Worm (Caenorhabditis elegans) whole organism, L2 larva: ENCODE data around the gene H23L24.4.
A peak's percentile ranks its signal among the peaks of the same experiment; 100 is the strongest.

Experiments used
- C34F6.9 ChIP-seq: fragments of 150-350 bp; optimal IDR thresholded peaks from 2 replicates; lab custom pipeline; 2014; ENCODE audit warnings: missing biosample characterization, missing genetic modification characterization
- F13H6.1 ChIP-seq: sonication (generic microtip); optimal IDR thresholded peaks from 2 replicates; lab custom pipeline; 2016; ENCODE audit warnings: missing genetic modification characterization, missing compliant biosample characterization
- R02D3.7 ChIP-seq: fragments of 150-350 bp; optimal IDR thresholded peaks from 2 replicates; lab custom pipeline; 2014; ENCODE audit warnings: missing biosample characterization, missing genetic modification characterization
- Y55F3AM.14 ChIP-seq: fragments of 200-800 bp; sonication (Bioruptor generic); optimal IDR thresholded peaks from 2 replicates; lab custom pipeline; 2018; ENCODE audit warnings: mild to moderate bottlenecking, missing genetic modification characterization, missing compliant biosample characterization
- ZK546.5 ChIP-seq: sonication (generic microtip); optimal IDR thresholded peaks from 2 replicates; lab custom pipeline; 2017; ENCODE audit warnings: missing biosample characterization, missing genetic modification characterization
- alr-1 ChIP-seq: fragments of 150-350 bp; optimal IDR thresholded peaks from 2 replicates; lab custom pipeline; 2014; ENCODE audit warnings: missing biosample characterization, missing genetic modification characterization
- ama-1 ChIP-seq: fragments of 150-350 bp; optimal IDR thresholded peaks from 2 replicates; lab custom pipeline; 2018; ENCODE audit warnings: inconsistent platforms
- blmp-1 ChIP-seq: sonication (generic microtip); optimal IDR thresholded peaks from 2 replicates; lab custom pipeline; 2017; ENCODE audit warnings: missing genetic modification characterization, mild to moderate bottlenecking, missing compliant biosample characterization, antibody characterized with exemption, moderate library complexity; ENCODE audit not compliant: insufficient read depth
- ceh-16 ChIP-seq: fragments of 150-350 bp; optimal IDR thresholded peaks from 2 replicates; lab custom pipeline; 2014; ENCODE audit warnings: missing biosample characterization, missing genetic modification characterization
- ceh-82 ChIP-seq: fragments of 150-350 bp; optimal IDR thresholded peaks from 2 replicates; lab custom pipeline; 2014; ENCODE audit warnings: missing biosample characterization, missing genetic modification characterization
- crh-2 ChIP-seq: sonication (generic microtip); optimal IDR thresholded peaks from 2 replicates; lab custom pipeline; 2017; ENCODE audit warnings: missing biosample characterization, missing genetic modification characterization
- egl-27 ChIP-seq: sonication (generic microtip); optimal IDR thresholded peaks from 3 replicates; lab custom pipeline; 2017; ENCODE audit warnings: missing biosample characterization, missing genetic modification reagents, missing genetic modification characterization
- fos-1 ChIP-seq: fragments of 150-350 bp; optimal IDR thresholded peaks from 2 replicates; lab custom pipeline; 2014; ENCODE audit warnings: missing biosample characterization, missing genetic modification characterization
- gmeb-1 ChIP-seq: fragments of 150-350 bp; optimal IDR thresholded peaks from 2 replicates; lab custom pipeline; 2014; ENCODE audit warnings: missing biosample characterization, missing genetic modification characterization
- lin-11 ChIP-seq: fragments of 150-350 bp; sonication (generic microtip); optimal IDR thresholded peaks from 2 replicates; lab custom pipeline; 2014; ENCODE audit warnings: missing biosample characterization, missing genetic modification characterization, inconsistent platforms, mixed read lengths
- lin-13 ChIP-seq: fragments of 150-350 bp; optimal IDR thresholded peaks from 2 replicates; lab custom pipeline; 2014; ENCODE audit warnings: missing biosample characterization, missing genetic modification reagents, missing genetic modification characterization
- lin-39 ChIP-seq: fragments of 150-350 bp; optimal IDR thresholded peaks from 2 replicates; lab custom pipeline; 2014; ENCODE audit warnings: missing biosample characterization, missing genetic modification reagents, missing genetic modification characterization
- lsy-2 ChIP-seq, 2 experiments: fragments of 150-350 bp in 1 of 2; sonication (generic microtip) in 1 of 2; optimal IDR thresholded peaks; 2 replicates each; lab custom pipeline; 2014 to 2017; ENCODE audit warnings: missing biosample characterization in 2 of 2, missing genetic modification characterization in 2 of 2
- mab-5 ChIP-seq: fragments of 150-350 bp; optimal IDR thresholded peaks from 2 replicates; lab custom pipeline; 2014; ENCODE audit warnings: missing biosample characterization, missing genetic modification characterization
- nhr-12 ChIP-seq: fragments of 150-350 bp; optimal IDR thresholded peaks from 2 replicates; lab custom pipeline; 2014; ENCODE audit warnings: missing biosample characterization, missing genetic modification characterization
- nhr-129 ChIP-seq: fragments of 150-350 bp; optimal IDR thresholded peaks from 2 replicates; lab custom pipeline; 2014; ENCODE audit warnings: missing biosample characterization, missing genetic modification characterization
- nhr-21 ChIP-seq: fragments of 150-350 bp; optimal IDR thresholded peaks from 2 replicates; lab custom pipeline; 2014; ENCODE audit warnings: missing biosample characterization, missing genetic modification characterization
- nhr-23 ChIP-seq: fragments of 150-350 bp; optimal IDR thresholded peaks from 2 replicates; lab custom pipeline; 2014; ENCODE audit warnings: missing biosample characterization, missing genetic modification reagents, missing genetic modification characterization
- nhr-237 ChIP-seq: fragments of 150-350 bp; optimal IDR thresholded peaks from 2 replicates; lab custom pipeline; 2014; ENCODE audit warnings: missing biosample characterization, missing genetic modification characterization
- nhr-25 ChIP-seq: fragments of 150-350 bp; sonication (generic microtip); optimal IDR thresholded peaks from 3 replicates; lab custom pipeline; 2014; ENCODE audit warnings: missing biosample characterization, missing genetic modification characterization
- nhr-77 ChIP-seq: fragments of 150-350 bp; optimal IDR thresholded peaks from 2 replicates; lab custom pipeline; 2014; ENCODE audit warnings: missing biosample characterization, missing genetic modification characterization
- peb-1 ChIP-seq: fragments of 150-350 bp; optimal IDR thresholded peaks from 2 replicates; lab custom pipeline; 2014; ENCODE audit warnings: missing biosample characterization, missing genetic modification characterization
- sem-4 ChIP-seq: fragments of 150-350 bp; optimal IDR thresholded peaks from 2 replicates; lab custom pipeline; 2014; ENCODE audit warnings: missing biosample characterization, missing genetic modification reagents, missing genetic modification characterization
- skn-1 ChIP-seq: sonication (generic microtip); optimal IDR thresholded peaks from 2 replicates; lab custom pipeline; 2017; ENCODE audit warnings: missing biosample characterization, missing genetic modification characterization
- sma-3 ChIP-seq: sonication (generic microtip); optimal IDR thresholded peaks from 2 replicates; lab custom pipeline; 2016; ENCODE audit warnings: missing genetic modification reagents, missing genetic modification characterization, missing compliant biosample characterization
- sma-9 ChIP-seq, 2 experiments: fragments of 150-350 bp in 1 of 2; sonication (generic microtip) in 1 of 2; optimal IDR thresholded peaks; 2 replicates each; lab custom pipeline; 2014 to 2016; ENCODE audit warnings: missing genetic modification characterization in 2 of 2, mild to moderate bottlenecking in 1 of 2, missing biosample characterization in 1 of 2, missing compliant biosample characterization in 1 of 2, missing genetic modification reagents in 1 of 2, moderate library complexity in 1 of 2
- snpc-4 ChIP-seq: fragments of 150-350 bp; optimal IDR thresholded peaks from 2 replicates; lab custom pipeline; 2014; ENCODE audit warnings: missing biosample characterization, missing genetic modification characterization
- unc-39 ChIP-seq: fragments of 150-350 bp; optimal IDR thresholded peaks from 2 replicates; lab custom pipeline; 2014; ENCODE audit warnings: missing biosample characterization, missing genetic modification characterization
- zag-1 ChIP-seq: fragments of 150-350 bp; optimal IDR thresholded peaks from 2 replicates; lab custom pipeline; 2014; ENCODE audit warnings: missing biosample characterization, missing genetic modification characterization

H23L24.4 gene

ce11 chrIV:8730469-8730868 lies 25.1 kb upstream of the H23L24.4 start, which contains the start of gene F21D5.3:
F21D5.3 (plus strand) TSS chrIV:8730815.
- TF ChIP-seq blmp-1 (tag; lab: Kevin White, UChicago) = no peak
- TF ChIP-seq gmeb-1 = peak; percentile 16
- peak; percentile 42 for TF ChIP-seq sma-9 (GFP tag; optimal IDR thresholded peaks at IDR 0.05; lab: Kevin White, UChicago)
- no peak for TF ChIP-seq sma-9 (tag; optimal IDR thresholded peaks at IDR 0.05; lab: Kevin White, UChicago)
- no peak for TF ChIP-seq zag-1 (tag; lab: Kevin White, UChicago)
- no peak for TF ChIP-seq ceh-16
- TF ChIP-seq ceh-82 (tag; lab: Kevin White, UChicago) = no peak
- no peak for TF ChIP-seq sma-3 (GFP tag; lab: Kevin White, UChicago)
- no peak for TF ChIP-seq lin-13 (GFP tag; lab: Kevin White, UChicago)
- TF ChIP-seq nhr-12 (tag; lab: Kevin White, UChicago) = no peak
- TF ChIP-seq ama-1 (lab: Kevin White, UChicago) = no peak
- TF ChIP-seq lin-11 (tag; lab: Kevin White, UChicago) = no peak
- TF ChIP-seq lsy-2 (tag; optimal IDR thresholded peaks at IDR 0.05; lab: Kevin White, UChicago) = no peak
- peak; percentile 94 for TF ChIP-seq fos-1
- TF ChIP-seq lin-39 = no peak
- TF ChIP-seq crh-2 (tag; lab: Kevin White, UChicago) = peak; percentile 41
- no peak for TF ChIP-seq F13H6.1 (tag; lab: Kevin White, UChicago)
- no peak for TF ChIP-seq Y55F3AM.14 (GFP tag; lab: Kevin White, UChicago)
- TF ChIP-seq unc-39 (tag; lab: Kevin White, UChicago) = no peak
- TF ChIP-seq sem-4 (tag; lab: Kevin White, UChicago) = no peak
- TF ChIP-seq nhr-25 (tag; lab: Kevin White, UChicago) = no peak
- TF ChIP-seq C34F6.9 (tag; lab: Kevin White, UChicago) = no peak
- no peak for TF ChIP-seq peb-1 (tag; lab: Kevin White, UChicago)
- TF ChIP-seq egl-27 (tag; lab: Kevin White, UChicago) = no peak

ce11 chrIV:8729636-8730035 lies 24.2 kb upstream of the H23L24.4 start:
- TF ChIP-seq lin-11 (tag; lab: Kevin White, UChicago) = no peak
- TF ChIP-seq fos-1 = peak; percentile 16
- peak; percentile 1 for TF ChIP-seq crh-2 (tag; lab: Kevin White, UChicago)
- peak; percentile 38 for TF ChIP-seq sma-9 (GFP tag; optimal IDR thresholded peaks at IDR 0.05; lab: Kevin White, UChicago)
- TF ChIP-seq sma-9 (tag; optimal IDR thresholded peaks at IDR 0.05; lab: Kevin White, UChicago) = no peak
- TF ChIP-seq, all 48 proteins: peak for 3

ce11 chrIV:8728122-8728521 lies 22.7 kb upstream of the H23L24.4 start, which contains the start of gene otub-3:
otub-3 (plus strand) TSS chrIV:8728177.
- TF ChIP-seq unc-39 (tag; lab: Kevin White, UChicago) (no peak), R02D3.7 (tag; lab: Kevin White, UChicago) (no peak), snpc-4 (no peak), ZK546.5 (tag; lab: Kevin White, UChicago) (no peak), lin-39 (no peak), lin-13 (GFP tag; lab: Kevin White, UChicago) (no peak), sma-3 (GFP tag; lab: Kevin White, UChicago) (no peak), nhr-23 (no peak), zag-1 (tag; lab: Kevin White, UChicago) (no peak), mab-5 (tag; lab: Kevin White, UChicago) (no peak), nhr-237 (no peak), nhr-77 (no peak), egl-27 (tag; lab: Kevin White, UChicago) (no peak)

ce11 chrIV:8725345-8725744 lies 19.9 kb upstream of the H23L24.4 start, which contains the start of gene pgm-3:
pgm-3 (plus strand) TSS chrIV:8725722.
- TF ChIP-seq fos-1 (peak; percentile 3), skn-1 (tag; lab: Kevin White, UChicago) (peak; percentile 20), blmp-1 (tag; lab: Kevin White, UChicago) (no peak), alr-1 (no peak), egl-27 (tag; lab: Kevin White, UChicago) (no peak)

- TF ChIP-seq lin-39 (no peak), ceh-82 (tag; lab: Kevin White, UChicago) (no peak), nhr-129 (tag; lab: Kevin White, UChicago) (no peak), blmp-1 (tag; lab: Kevin White, UChicago) (no peak), ZK546.5 (tag; lab: Kevin White, UChicago) (no peak), sem-4 (tag; lab: Kevin White, UChicago) (no peak), Y55F3AM.14 (GFP tag; lab: Kevin White, UChicago) (no peak), F13H6.1 (tag; lab: Kevin White, UChicago) (no peak), nhr-21 (tag; lab: Kevin White, UChicago) (no peak), mab-5 (tag; lab: Kevin White, UChicago) (no peak), skn-1 (tag; lab: Kevin White, UChicago) (no peak)
Observed at ce11 chrIV:8724907-8725306, 19.5 kb upstream of the H23L24.4 start.
